Worm (Caenorhabditis elegans): ENCODE results near the gene C08F1.6.

DNA sequence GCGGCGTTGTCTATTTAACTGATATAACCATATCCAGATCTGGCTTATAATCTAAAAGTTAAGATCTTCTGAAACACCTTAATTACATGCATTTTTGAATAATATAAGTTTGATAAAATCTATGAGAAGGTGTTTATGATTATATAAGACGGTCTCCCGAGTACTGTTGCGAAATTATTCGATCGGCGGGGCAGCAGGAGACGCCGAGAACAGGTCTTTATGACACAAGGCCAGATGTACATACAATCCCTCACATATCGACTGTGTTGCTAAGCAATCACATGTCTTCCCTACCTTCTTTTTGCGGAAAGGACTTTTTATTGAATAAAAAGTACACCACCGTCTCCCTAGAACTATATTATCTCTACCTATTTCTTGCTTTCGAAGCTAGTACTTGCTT, 31.4 kb downstream of the C08F1.6 start, which contains the start of gene fbxb-53:
- TF ChIP-seq egl-13 (tag; optimal IDR thresholded peaks at IDR 0.05), result no peak
- no peak for TF ChIP-seq nhr-11 (tag; optimal IDR thresholded peaks at IDR 0.05)
- TF ChIP-seq elt-3 (tag; optimal IDR thresholded peaks at IDR 0.05), result no peak
- no peak for TF ChIP-seq nhr-237 (tag; optimal IDR thresholded peaks at IDR 0.05)
- no peak for TF ChIP-seq lin-15B (tag; optimal IDR thresholded peaks at IDR 0.05)
- TF ChIP-seq nhr-19 (GFP tag; conservative IDR thresholded peaks at IDR 0.05), result no peak
- TF ChIP-seq fkh-10 (GFP tag; optimal IDR thresholded peaks at IDR 0.05), result no peak
- TF ChIP-seq lsy-2 (tag; optimal IDR thresholded peaks at IDR 0.05), result no peak
- TF ChIP-seq nhr-84 (tag; optimal IDR thresholded peaks at IDR 0.05), result no peak
- no peak for TF ChIP-seq F16B12.6 (tag; optimal IDR thresholded peaks at IDR 0.05)
- TF ChIP-seq mep-1 (tag; optimal IDR thresholded peaks at IDR 0.05), result no peak

All from whole organism, L1 larva.